Worm (Caenorhabditis elegans): ENCODE results near the gene nhr-32.

The nhr-32 gene

DNA sequence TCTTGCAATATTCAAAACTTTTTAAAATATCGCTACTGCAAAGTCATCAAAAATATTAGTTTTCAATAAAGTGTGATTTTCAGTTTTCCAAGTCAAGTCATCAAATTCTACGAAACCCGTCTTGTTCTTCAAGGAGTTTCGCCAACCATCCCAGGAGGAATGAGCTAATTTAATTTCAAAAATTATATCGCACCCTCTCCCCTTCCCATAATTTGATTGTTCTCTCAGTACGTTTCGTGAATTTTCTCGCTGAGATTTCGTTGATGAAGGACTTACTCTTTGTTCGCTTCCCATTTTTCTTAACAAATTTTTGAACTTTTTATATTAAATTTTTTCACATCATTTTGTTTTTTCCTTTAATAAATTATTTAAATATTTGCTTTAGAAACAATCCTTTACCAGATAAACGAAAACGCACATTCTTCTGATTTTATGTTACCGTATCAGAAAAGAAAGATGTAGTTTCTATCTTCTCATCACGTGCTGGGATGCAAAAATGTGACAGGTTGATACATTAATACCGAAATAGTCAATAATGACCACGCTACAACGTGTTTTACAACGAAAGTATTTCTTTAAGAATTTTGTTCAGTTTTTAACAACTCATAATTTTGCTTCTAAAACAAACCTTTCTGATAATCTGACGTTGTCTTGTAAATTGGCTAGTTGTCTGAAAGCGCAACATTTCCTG lies 5.0 kb upstream of the nhr-32 start (continued):
- TF ChIP-seq lin-15B (tag; optimal IDR thresholded peaks at IDR 0.05) (no peak), lin-35 (GFP tag; optimal IDR thresholded peaks at IDR 0.05) (peak in 1 of 2 experiments; percentile 65), sup-37 (GFP tag; optimal IDR thresholded peaks at IDR 0.05) (no peak), mef-2 (tag; optimal IDR thresholded peaks at IDR 0.05) (no peak), C34B4.2 (tag; optimal IDR thresholded peaks at IDR 0.05) (no peak), ceh-88 (GFP tag; IDR thresholded peaks at IDR 0.05) (no peak), elt-2 (tag; optimal IDR thresholded peaks at IDR 0.05) (peak; percentile 0), nhr-85 (tag) (peak; percentile 86)

DNA sequence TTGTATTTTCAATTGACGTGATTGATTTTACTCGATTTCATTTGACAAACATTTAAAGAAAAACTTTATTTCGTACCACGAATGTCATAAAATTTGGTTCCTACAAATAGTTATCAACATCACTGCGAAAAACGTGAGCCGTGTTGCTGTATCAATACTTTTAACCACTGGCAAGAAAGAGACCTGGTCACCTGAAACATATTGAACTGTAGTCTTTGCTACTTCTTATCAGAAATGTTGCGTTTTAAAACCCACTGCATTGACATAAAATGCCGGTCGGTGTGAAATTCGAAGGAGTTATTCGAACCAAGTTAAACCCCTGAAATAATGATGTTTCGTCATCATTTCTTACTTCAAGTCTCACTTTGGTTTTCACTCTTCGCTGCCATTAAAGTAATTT lies 4.2 kb upstream of the nhr-32 start:
- peak in 1 of 2 experiments; percentile 29 for TF ChIP-seq lin-35 (GFP tag; optimal IDR thresholded peaks at IDR 0.05)
- TF ChIP-seq mdl-1 (tag; optimal IDR thresholded peaks at IDR 0.05), result peak in 1 of 2 experiments; percentile 6
- TF ChIP-seq elt-2 (tag; optimal IDR thresholded peaks at IDR 0.05), result peak; percentile 58
- no peak for TF ChIP-seq efl-1 (optimal IDR thresholded peaks at IDR 0.05)
- TF ChIP-seq efl-1 (GFP tag; optimal IDR thresholded peaks at IDR 0.05 in 1 of 2), result peak in 1 of 2 experiments; percentile 78
- TF ChIP-seq swsn-7 (tag; optimal IDR thresholded peaks at IDR 0.05), result no peak

DNA sequence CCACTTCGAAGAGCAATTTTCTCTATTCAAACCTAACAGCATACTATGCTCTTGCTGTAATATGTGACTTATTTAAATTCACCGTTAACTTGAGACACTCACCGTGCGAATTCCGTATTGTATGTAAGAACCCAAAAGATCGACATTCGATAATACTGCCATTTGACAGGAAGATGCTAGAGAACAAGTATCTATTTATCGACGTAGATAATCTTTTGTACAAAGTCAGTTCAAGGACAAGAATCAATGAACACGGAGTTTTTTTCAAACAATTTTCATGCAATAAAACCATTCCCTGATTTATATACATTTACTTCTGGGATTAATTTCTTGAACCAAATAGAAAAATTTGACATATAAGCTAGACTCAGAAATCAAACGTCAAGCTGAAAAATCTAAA lies 3.5 kb upstream of the nhr-32 start, which contains the start of gene K08H2.7:
TSS of gene K08H2.7 (minus strand) at position 173 of the 400 bp plus-strand sequence.
- no peak for TF ChIP-seq hlh-4 (tag; optimal IDR thresholded peaks at IDR 0.05)
- TF ChIP-seq nhr-71 (tag; optimal IDR thresholded peaks at IDR 0.05), result peak; percentile 25
- peak; percentile 0 for TF ChIP-seq snu-23 (GFP tag; optimal IDR thresholded peaks at IDR 0.05)
- peak; percentile 45 for TF ChIP-seq nhr-20 (tag; optimal IDR thresholded peaks at IDR 0.05)
- no peak for TF ChIP-seq nhr-19 (GFP tag; conservative IDR thresholded peaks at IDR 0.05)
- no peak for TF ChIP-seq ama-1 (optimal IDR thresholded peaks at IDR 0.05)
- TF ChIP-seq isw-1 (GFP tag; IDR thresholded peaks at IDR 0.05), result no peak
- no peak for TF ChIP-seq pax-3 (tag; optimal IDR thresholded peaks at IDR 0.05)
- TF ChIP-seq nhr-11 (tag; optimal IDR thresholded peaks at IDR 0.05), result no peak
- TF ChIP-seq egl-27 (tag; optimal IDR thresholded peaks at IDR 0.05), result no peak
- TF ChIP-seq lin-14 (GFP tag; optimal IDR thresholded peaks at IDR 0.05), result peak; percentile 60
- no peak for TF ChIP-seq rnt-1 (tag; optimal IDR thresholded peaks at IDR 0.05)
- no peak for TF ChIP-seq grh-1 (GFP tag; IDR thresholded peaks at IDR 0.05)
- peak; percentile 87 for TF ChIP-seq nhr-85 (tag)

DNA sequence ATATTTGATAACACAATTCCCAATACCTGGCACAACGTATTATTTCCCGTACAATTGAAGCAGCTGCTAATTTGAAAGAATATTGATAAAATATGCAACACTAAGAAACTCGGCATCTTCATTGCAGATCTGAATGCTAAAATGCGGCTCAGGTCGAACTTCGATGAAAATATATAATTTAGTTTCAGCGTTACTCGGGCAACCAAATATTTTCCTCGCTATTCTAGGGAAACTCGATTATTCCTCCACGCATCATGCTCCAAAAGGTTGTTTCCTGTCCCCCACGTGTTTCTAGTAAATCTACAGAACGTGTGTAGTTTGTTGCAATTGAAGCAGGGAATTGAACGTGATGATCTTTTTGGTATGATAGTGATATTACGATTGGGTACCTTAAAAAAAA lies 2.7 kb upstream of the nhr-32 start:
- no peak for TF ChIP-seq unc-98 (GFP tag; IDR thresholded peaks at IDR 0.05)
- no peak for TF ChIP-seq rnt-1 (tag; optimal IDR thresholded peaks at IDR 0.05)
- TF ChIP-seq nhr-19 (GFP tag; conservative IDR thresholded peaks at IDR 0.05), result no peak
- TF ChIP-seq nhr-47 (tag; optimal IDR thresholded peaks at IDR 0.05), result no peak
- TF ChIP-seq isw-1 (GFP tag; IDR thresholded peaks at IDR 0.05), result no peak
- TF ChIP-seq Y116A8C.19 (tag; optimal IDR thresholded peaks at IDR 0.05; ENCODE audit: borderline replicate concordance), result no peak
- peak; percentile 4 for TF ChIP-seq nhr-71 (tag; optimal IDR thresholded peaks at IDR 0.05)
- TF ChIP-seq lir-3 (tag; optimal IDR thresholded peaks at IDR 0.05; ENCODE audit: poor library complexity), result no peak
- TF ChIP-seq fkh-8 (tag; optimal IDR thresholded peaks at IDR 0.05), result peak; percentile 39
- TF ChIP-seq lin-35 (GFP tag; optimal IDR thresholded peaks at IDR 0.05), result no peak
- TF ChIP-seq C04F5.9 (tag; optimal IDR thresholded peaks at IDR 0.05), result no peak

DNA sequence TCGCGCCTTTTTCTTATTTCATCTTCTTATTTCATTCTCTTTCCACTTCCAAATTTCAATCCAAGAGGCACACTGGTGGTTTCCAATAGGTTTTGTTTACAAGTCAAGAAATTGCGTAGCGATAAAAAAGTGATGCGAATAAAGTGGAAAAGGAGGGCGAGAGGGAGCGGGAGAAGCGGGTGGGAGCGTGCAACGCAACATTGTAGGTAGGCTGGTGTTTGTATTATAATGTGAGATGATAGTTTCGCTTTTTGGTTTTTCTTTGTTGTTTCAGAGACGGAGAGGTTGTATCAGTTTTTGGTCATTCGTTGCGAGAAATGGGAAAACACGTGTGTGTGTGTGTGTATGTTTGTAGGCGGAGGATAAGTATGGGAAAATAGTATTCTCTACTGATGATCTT lies 1.6 kb upstream of the nhr-32 start:
- TF ChIP-seq nhr-77 (tag; optimal IDR thresholded peaks at IDR 0.05) (peak; percentile 64), efl-3 (GFP tag; optimal IDR thresholded peaks at IDR 0.05) (no peak), nhr-20 (tag; optimal IDR thresholded peaks at IDR 0.05) (peak; percentile 89), rnt-1 (tag; optimal IDR thresholded peaks at IDR 0.05) (peak; percentile 23), hlh-4 (tag; optimal IDR thresholded peaks at IDR 0.05) (no peak), dpl-1 (GFP tag; optimal IDR thresholded peaks at IDR 0.05) (peak in 1 of 3 experiments; percentile 7), isw-1 (GFP tag; IDR thresholded peaks at IDR 0.05) (no peak), zag-1 (tag; optimal IDR thresholded peaks at IDR 0.05) (no peak), C16A3.4 (tag; optimal IDR thresholded peaks at IDR 0.05) (peak; percentile 53), ces-1 (GFP tag; optimal IDR thresholded peaks at IDR 0.05) (no peak), fos-1 (tag; optimal IDR thresholded peaks at IDR 0.05) (no peak), ztf-4 (tag; optimal IDR thresholded peaks at IDR 0.05) (no peak), swsn-7 (tag; optimal IDR thresholded peaks at IDR 0.05) (peak; percentile 25), ceh-88 (GFP tag; IDR thresholded peaks at IDR 0.05) (no peak), hpl-2 (GFP tag; optimal IDR thresholded peaks at IDR 0.05) (no peak), nhr-11 (tag; optimal IDR thresholded peaks at IDR 0.05) (no peak), pax-3 (tag; optimal IDR thresholded peaks at IDR 0.05) (no peak), snu-23 (GFP tag; optimal IDR thresholded peaks at IDR 0.05) (peak; percentile 75), unc-62 (GFP tag; optimal IDR thresholded peaks at IDR 0.05) (no peak), efl-1 (optimal IDR thresholded peaks at IDR 0.05) (no peak), efl-1 (GFP tag; optimal IDR thresholded peaks at IDR 0.05 in 1 of 2) (no peak), elt-2 (tag; optimal IDR thresholded peaks at IDR 0.05) (peak; percentile 76), ama-1 (optimal IDR thresholded peaks at IDR 0.05) (no peak), nhr-237 (tag; optimal IDR thresholded peaks at IDR 0.05) (no peak)
